Worm (Caenorhabditis elegans) whole organism, L2 larva: ENCODE data around the gene R148.8.

ENCODE experiments used
- C34F6.9 ChIP-seq: fragments of 150-350 bp; optimal IDR thresholded peaks from 2 replicates; lab custom pipeline; 2014; ENCODE audit warnings: missing biosample characterization, missing genetic modification characterization
- Y55F3AM.14 ChIP-seq: fragments of 200-800 bp; sonication (Bioruptor generic); optimal IDR thresholded peaks from 2 replicates; lab custom pipeline; 2018; ENCODE audit warnings: mild to moderate bottlenecking, missing genetic modification characterization, missing compliant biosample characterization
- ZK546.5 ChIP-seq: sonication (generic microtip); optimal IDR thresholded peaks from 2 replicates; lab custom pipeline; 2017; ENCODE audit warnings: missing biosample characterization, missing genetic modification characterization
- alr-1 ChIP-seq: fragments of 150-350 bp; optimal IDR thresholded peaks from 2 replicates; lab custom pipeline; 2014; ENCODE audit warnings: missing biosample characterization, missing genetic modification characterization
- aly-2 ChIP-seq: fragments of 150-350 bp; optimal IDR thresholded peaks from 2 replicates; lab custom pipeline; 2014; ENCODE audit warnings: missing biosample characterization, missing genetic modification characterization
- ama-1 ChIP-seq: fragments of 150-350 bp; optimal IDR thresholded peaks from 2 replicates; lab custom pipeline; 2018; ENCODE audit warnings: inconsistent platforms
- blmp-1 ChIP-seq: sonication (generic microtip); optimal IDR thresholded peaks from 2 replicates; lab custom pipeline; 2017; ENCODE audit warnings: missing genetic modification characterization, mild to moderate bottlenecking, missing compliant biosample characterization, antibody characterized with exemption, moderate library complexity; ENCODE audit not compliant: insufficient read depth
- ceh-82 ChIP-seq: fragments of 150-350 bp; optimal IDR thresholded peaks from 2 replicates; lab custom pipeline; 2014; ENCODE audit warnings: missing biosample characterization, missing genetic modification characterization
- egl-27 ChIP-seq: sonication (generic microtip); optimal IDR thresholded peaks from 3 replicates; lab custom pipeline; 2017; ENCODE audit warnings: missing biosample characterization, missing genetic modification reagents, missing genetic modification characterization
- elt-3 ChIP-seq: sonication (generic microtip); optimal IDR thresholded peaks from 2 replicates; lab custom pipeline; 2017; ENCODE audit warnings: missing biosample characterization, missing genetic modification characterization
- fos-1 ChIP-seq: fragments of 150-350 bp; optimal IDR thresholded peaks from 2 replicates; lab custom pipeline; 2014; ENCODE audit warnings: missing biosample characterization, missing genetic modification characterization
- lin-13 ChIP-seq: fragments of 150-350 bp; optimal IDR thresholded peaks from 2 replicates; lab custom pipeline; 2014; ENCODE audit warnings: missing biosample characterization, missing genetic modification reagents, missing genetic modification characterization
- lin-39 ChIP-seq: fragments of 150-350 bp; optimal IDR thresholded peaks from 2 replicates; lab custom pipeline; 2014; ENCODE audit warnings: missing biosample characterization, missing genetic modification reagents, missing genetic modification characterization
- mab-5 ChIP-seq: fragments of 150-350 bp; optimal IDR thresholded peaks from 2 replicates; lab custom pipeline; 2014; ENCODE audit warnings: missing biosample characterization, missing genetic modification characterization
- mbf-1 ChIP-seq: sonication (generic microtip); optimal IDR thresholded peaks from 2 replicates; lab custom pipeline; 2017; ENCODE audit warnings: missing biosample characterization, missing genetic modification characterization
- mdl-1 ChIP-seq, 2 experiments: fragments of 150-350 bp in 1 of 2; sonication (generic microtip) in 1 of 2; optimal IDR thresholded peaks; 2 replicates each; lab custom pipeline; 2017; ENCODE audit warnings: missing biosample characterization in 2 of 2, missing genetic modification characterization in 2 of 2
- nhr-10 ChIP-seq: sonication (generic microtip); optimal IDR thresholded peaks from 2 replicates; lab custom pipeline; 2017; ENCODE audit warnings: missing biosample characterization, missing genetic modification characterization
- nhr-11 ChIP-seq: fragments of 150-350 bp; optimal IDR thresholded peaks from 2 replicates; lab custom pipeline; 2014; ENCODE audit warnings: missing biosample characterization, missing genetic modification characterization
- nhr-129 ChIP-seq: fragments of 150-350 bp; optimal IDR thresholded peaks from 2 replicates; lab custom pipeline; 2014; ENCODE audit warnings: missing biosample characterization, missing genetic modification characterization
- nhr-21 ChIP-seq: fragments of 150-350 bp; optimal IDR thresholded peaks from 2 replicates; lab custom pipeline; 2014; ENCODE audit warnings: missing biosample characterization, missing genetic modification characterization
- nhr-237 ChIP-seq: fragments of 150-350 bp; optimal IDR thresholded peaks from 2 replicates; lab custom pipeline; 2014; ENCODE audit warnings: missing biosample characterization, missing genetic modification characterization
- nhr-77 ChIP-seq: fragments of 150-350 bp; optimal IDR thresholded peaks from 2 replicates; lab custom pipeline; 2014; ENCODE audit warnings: missing biosample characterization, missing genetic modification characterization
- peb-1 ChIP-seq: fragments of 150-350 bp; optimal IDR thresholded peaks from 2 replicates; lab custom pipeline; 2014; ENCODE audit warnings: missing biosample characterization, missing genetic modification characterization
- sem-4 ChIP-seq: fragments of 150-350 bp; optimal IDR thresholded peaks from 2 replicates; lab custom pipeline; 2014; ENCODE audit warnings: missing biosample characterization, missing genetic modification reagents, missing genetic modification characterization
- snpc-4 ChIP-seq: fragments of 150-350 bp; optimal IDR thresholded peaks from 2 replicates; lab custom pipeline; 2014; ENCODE audit warnings: missing biosample characterization, missing genetic modification characterization
- unc-55 ChIP-seq: fragments of 150-350 bp; sonication (generic microtip); optimal IDR thresholded peaks from 3 replicates; lab custom pipeline; 2014; ENCODE audit warnings: missing biosample characterization, missing genetic modification reagents, missing genetic modification characterization
- unc-62 ChIP-seq: fragments of 150-350 bp; optimal IDR thresholded peaks from 2 replicates; lab custom pipeline; 2014; ENCODE audit warnings: missing biosample characterization, missing genetic modification reagents, missing genetic modification characterization
- zag-1 ChIP-seq: fragments of 150-350 bp; optimal IDR thresholded peaks from 2 replicates; lab custom pipeline; 2014; ENCODE audit warnings: missing biosample characterization, missing genetic modification characterization
- ztf-11 ChIP-seq: sonication (generic microtip); optimal IDR thresholded peaks from 2 replicates; lab custom pipeline; 2017; ENCODE audit warnings: missing biosample characterization, missing genetic modification characterization
- ztf-4 ChIP-seq: fragments of 150-350 bp; optimal IDR thresholded peaks from 2 replicates; lab custom pipeline; 2014; ENCODE audit warnings: missing biosample characterization, missing genetic modification characterization

R148.8 gene

ce11 chrIII:3222707-3223106, 31.4 kb downstream of the R148.8 start:
- TF ChIP-seq egl-27 (tag; lab: Kevin White, UChicago) (no peak), sem-4 (no peak), nhr-11 (tag; lab: Kevin White, UChicago) (no peak), zag-1 (tag; lab: Kevin White, UChicago) (no peak), mbf-1 (no peak)

DNA sequence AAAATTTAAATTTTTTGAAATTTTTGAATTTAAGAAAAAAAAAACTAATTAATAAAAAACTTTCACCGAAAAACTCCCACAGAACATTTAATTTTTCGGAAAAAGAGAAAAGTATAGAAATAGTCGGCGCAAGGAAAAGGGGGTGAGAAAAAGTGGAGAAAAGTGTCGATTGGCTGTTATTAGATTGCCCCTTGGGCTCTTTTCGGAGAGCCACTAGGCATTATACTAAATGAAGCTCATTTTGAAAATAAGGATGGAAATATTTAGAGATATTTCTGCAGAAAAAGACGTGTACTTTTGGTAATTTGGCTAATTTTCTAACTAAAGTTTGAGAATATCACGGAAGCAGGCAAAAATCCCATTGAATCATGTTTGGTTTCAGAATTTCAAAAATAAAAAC, 32.8 kb downstream of the R148.8 start:
- TF ChIP-seq ztf-4, result no peak
- TF ChIP-seq ZK546.5 (tag; lab: Kevin White, UChicago), result no peak
- TF ChIP-seq, all 48 proteins: peak for 0

DNA sequence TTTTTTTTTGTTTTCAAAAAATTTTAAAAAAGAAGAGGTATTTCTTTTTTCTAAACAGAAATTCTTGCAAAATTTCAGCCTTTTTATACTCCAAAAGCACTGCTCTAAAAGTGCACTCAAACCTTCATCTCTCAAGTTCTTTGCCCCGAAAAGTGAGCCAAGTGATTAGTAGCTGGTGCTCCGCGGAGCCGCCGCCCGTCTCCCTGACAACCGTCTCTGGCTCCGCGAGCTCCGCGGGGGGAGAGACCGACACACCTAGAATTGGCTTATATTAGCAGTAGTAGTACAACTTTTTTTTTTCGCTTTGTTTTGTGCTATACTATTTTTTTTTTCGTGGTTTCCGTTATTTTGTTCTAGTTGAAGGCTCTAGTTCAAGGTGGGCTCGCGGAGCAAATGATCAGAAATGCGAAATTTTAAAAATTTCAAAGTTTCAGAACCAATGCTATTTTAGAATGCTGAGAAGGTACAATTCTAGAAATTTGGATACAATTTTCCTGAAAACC, 41.4 kb downstream of the R148.8 start, which contains the start of gene Y53G8AL.1:
Y53G8AL.1 (plus strand) TSS at position 453 of the 503 bp plus-strand sequence.
- TF ChIP-seq mdl-1 (tag; optimal IDR thresholded peaks at IDR 0.05; lab: Kevin White, UChicago) (no peak), elt-3 (tag; lab: Kevin White, UChicago) (no peak), unc-55 (no peak), mab-5 (tag; lab: Kevin White, UChicago) (no peak), mbf-1 (no peak), unc-62 (GFP tag; lab: Kevin White, UChicago) (no peak), C34F6.9 (tag; lab: Kevin White, UChicago) (no peak), aly-2 (tag; lab: Kevin White, UChicago) (no peak), nhr-10 (tag; lab: Kevin White, UChicago) (no peak)

- TF ChIP-seq ceh-82 (no peak), unc-62 (GFP tag; lab: Kevin White, UChicago) (no peak), peb-1 (tag; lab: Kevin White, UChicago) (no peak), alr-1 (tag; lab: Kevin White, UChicago) (no peak), ama-1 (lab: Kevin White, UChicago) (no peak), ztf-11 (tag; lab: Kevin White, UChicago) (no peak), lin-39 (tag; lab: Kevin White, UChicago) (no peak), nhr-237 (tag; lab: Kevin White, UChicago) (no peak), nhr-77 (tag; lab: Kevin White, UChicago) (no peak), nhr-21 (tag; lab: Kevin White, UChicago) (no peak), blmp-1 (tag; lab: Kevin White, UChicago) (no peak), nhr-11 (tag; lab: Kevin White, UChicago) (no peak)
These were observed 49.6 kb downstream of the R148.8 start for ce11 chrIII:3240893-3241292.

DNA sequence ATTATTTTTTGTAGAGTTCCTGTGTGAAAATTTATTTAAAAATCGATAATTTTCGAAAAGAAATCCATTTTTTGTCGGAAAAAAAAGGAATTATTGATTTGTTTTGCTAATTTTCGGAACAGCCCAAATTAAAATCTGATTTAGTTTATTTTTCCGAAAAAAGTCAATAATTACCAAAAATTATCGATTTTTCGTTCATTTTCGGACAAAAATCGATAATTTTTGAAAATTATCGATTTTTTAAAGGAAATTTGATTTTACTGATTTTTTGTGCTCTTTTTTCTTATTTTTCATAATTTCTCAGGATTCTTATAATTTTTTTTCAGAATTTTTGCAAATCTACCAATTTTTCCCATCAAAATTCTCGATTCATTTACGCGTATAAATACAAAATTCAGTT, 50.1 kb downstream of the R148.8 start:
- TF ChIP-seq ceh-82 (no peak), lin-39 (tag; lab: Kevin White, UChicago) (no peak), egl-27 (tag; lab: Kevin White, UChicago) (no peak), peb-1 (tag; lab: Kevin White, UChicago) (no peak), fos-1 (tag; lab: Kevin White, UChicago) (no peak), aly-2 (tag; lab: Kevin White, UChicago) (no peak), lin-13 (GFP tag; lab: Kevin White, UChicago) (no peak), sem-4 (no peak), alr-1 (tag; lab: Kevin White, UChicago) (no peak), Y55F3AM.14 (GFP tag; lab: Kevin White, UChicago) (no peak), nhr-129 (tag; lab: Kevin White, UChicago) (no peak), snpc-4 (tag; lab: Kevin White, UChicago) (no peak)
